Worm (Caenorhabditis elegans): ENCODE results near the gene srg-65.
A peak's percentile ranks its signal among the peaks of the same experiment; 100 is the strongest.

Gene srg-65

DNA sequence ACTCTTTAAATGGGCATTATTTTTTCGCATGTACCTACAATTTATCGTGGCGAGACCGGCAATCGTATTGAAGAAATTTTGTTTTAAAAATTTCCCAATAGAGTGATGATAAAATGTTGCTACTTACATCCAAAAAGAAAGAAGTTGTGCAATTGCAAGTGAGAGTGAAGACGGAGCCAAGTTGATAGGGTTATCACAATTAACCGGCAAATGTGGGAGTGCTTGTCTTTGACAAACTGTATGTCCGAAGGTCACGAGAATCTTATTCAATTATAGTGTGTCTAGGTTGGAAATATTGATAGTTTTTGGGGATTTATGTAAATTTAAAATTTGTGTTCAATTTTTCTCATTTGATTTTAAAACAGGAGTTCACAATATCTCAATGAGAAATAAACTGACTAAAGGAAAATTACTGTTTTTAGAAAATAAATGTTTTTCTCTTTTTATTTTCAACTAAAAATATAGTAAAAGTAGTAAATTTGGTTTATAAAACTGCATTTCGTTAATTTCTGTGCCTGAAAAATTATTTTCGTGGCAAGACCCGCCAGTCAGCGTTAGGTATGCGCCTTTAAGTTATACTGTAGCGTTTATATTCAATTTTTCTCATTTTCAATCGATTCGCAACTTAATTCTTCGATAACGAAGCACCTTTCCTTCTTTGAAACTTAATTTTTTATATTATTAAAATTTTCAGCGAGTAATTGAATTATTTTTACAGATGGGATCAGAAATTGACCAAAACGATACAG, 29.0 kb upstream of the srg-65 start, which contains the start of the genes hpo-15 and mms-19:
hpo-15 (minus strand) TSS at position 201 of the 749 bp plus-strand sequence.
mms-19 (plus strand) TSS at position 719 of the 749 bp plus-strand sequence.
- TF ChIP-seq fos-1 (tag; optimal IDR thresholded peaks at IDR 0.05) (peak; percentile 19), ceh-82 (tag; optimal IDR thresholded peaks at IDR 0.05) (no peak)

DNA sequence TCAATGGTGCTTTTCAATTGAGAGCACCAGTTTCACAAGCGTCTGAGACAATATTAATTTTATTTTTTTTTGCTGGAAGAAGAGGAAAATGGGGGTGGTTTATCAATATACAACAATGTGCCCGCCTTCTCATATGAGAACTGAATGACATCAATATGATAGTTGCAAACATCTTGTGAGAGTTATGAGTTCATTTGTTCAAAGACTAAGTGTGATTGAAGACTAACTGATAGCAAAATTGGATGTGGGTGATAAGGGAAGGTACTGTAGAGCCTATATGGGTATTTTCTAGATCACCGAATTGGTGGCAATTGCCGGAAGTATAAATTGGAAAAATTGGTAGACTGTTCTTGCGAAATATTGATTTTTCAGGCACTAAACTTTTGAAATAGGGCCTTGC, 27.8 kb upstream of the srg-65 start:
- TF ChIP-seq crh-2 (tag; optimal IDR thresholded peaks at IDR 0.05) (peak; percentile 3), lin-13 (GFP tag; optimal IDR thresholded peaks at IDR 0.05) (no peak), sma-9 (GFP tag; optimal IDR thresholded peaks at IDR 0.05) (peak; percentile 67), sma-9 (tag; optimal IDR thresholded peaks at IDR 0.05) (no peak), mab-5 (tag; optimal IDR thresholded peaks at IDR 0.05) (no peak), fos-1 (tag; optimal IDR thresholded peaks at IDR 0.05) (peak; percentile 67)

DNA sequence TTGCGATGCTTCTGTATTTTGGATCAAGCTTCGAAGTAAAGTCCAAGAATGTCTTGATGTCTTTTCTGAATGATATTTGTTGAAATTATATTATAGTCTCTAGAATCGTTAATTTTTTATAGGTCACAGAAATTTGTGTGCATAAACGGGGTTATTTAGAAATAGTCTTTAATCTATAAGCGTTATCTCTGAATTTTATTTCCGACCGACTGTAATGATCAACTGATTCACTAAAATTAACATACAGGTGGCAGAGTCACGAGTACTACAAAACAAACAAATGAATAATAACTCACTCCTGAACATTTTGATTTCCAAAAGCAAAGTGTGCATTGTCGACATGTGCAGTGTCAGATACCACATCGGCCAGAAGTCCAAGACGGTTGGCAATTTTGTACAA, 27.0 kb upstream of the srg-65 start:
- TF ChIP-seq nhr-12 (tag; optimal IDR thresholded peaks at IDR 0.05) = no peak
- no peak for TF ChIP-seq gmeb-1 (tag; optimal IDR thresholded peaks at IDR 0.05)
- TF ChIP-seq ztf-11 (tag; optimal IDR thresholded peaks at IDR 0.05) = no peak
- TF ChIP-seq C34F6.9 (tag; optimal IDR thresholded peaks at IDR 0.05) = no peak
- TF ChIP-seq skn-1 (tag; optimal IDR thresholded peaks at IDR 0.05) = no peak
- peak; percentile 10 for TF ChIP-seq fos-1 (tag; optimal IDR thresholded peaks at IDR 0.05)
- TF ChIP-seq nhr-77 (tag; optimal IDR thresholded peaks at IDR 0.05) = no peak
- TF ChIP-seq mdl-1 (tag; optimal IDR thresholded peaks at IDR 0.05) = no peak
- no peak for TF ChIP-seq blmp-1 (tag; optimal IDR thresholded peaks at IDR 0.05; ENCODE audit: insufficient read depth)
- TF ChIP-seq unc-55 (GFP tag; optimal IDR thresholded peaks at IDR 0.05) = no peak
- peak; percentile 8 for TF ChIP-seq crh-2 (tag; optimal IDR thresholded peaks at IDR 0.05)

DNA sequence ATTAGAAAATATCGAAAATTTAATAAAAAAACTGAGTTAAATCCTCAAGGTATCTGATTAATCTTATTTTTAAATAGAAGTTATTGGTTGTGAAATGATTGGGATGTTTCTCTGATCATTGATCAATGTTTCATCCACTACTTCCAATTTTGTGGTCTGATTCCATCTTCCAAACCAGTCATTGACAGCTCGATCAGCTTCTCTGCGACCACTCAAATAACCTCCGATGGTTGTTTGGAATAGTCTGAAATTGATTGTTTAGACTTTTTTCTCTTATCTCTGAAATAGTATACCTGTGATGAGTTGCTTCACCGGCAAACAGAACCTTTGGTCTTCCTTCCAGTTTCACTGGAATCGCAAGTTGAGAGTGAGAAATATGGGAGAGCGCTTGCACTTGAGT, 25.2 kb upstream of the srg-65 start:
- peak; percentile 16 for TF ChIP-seq fos-1 (tag; optimal IDR thresholded peaks at IDR 0.05)
- no peak for TF ChIP-seq blmp-1 (tag; optimal IDR thresholded peaks at IDR 0.05; ENCODE audit: insufficient read depth)

DNA sequence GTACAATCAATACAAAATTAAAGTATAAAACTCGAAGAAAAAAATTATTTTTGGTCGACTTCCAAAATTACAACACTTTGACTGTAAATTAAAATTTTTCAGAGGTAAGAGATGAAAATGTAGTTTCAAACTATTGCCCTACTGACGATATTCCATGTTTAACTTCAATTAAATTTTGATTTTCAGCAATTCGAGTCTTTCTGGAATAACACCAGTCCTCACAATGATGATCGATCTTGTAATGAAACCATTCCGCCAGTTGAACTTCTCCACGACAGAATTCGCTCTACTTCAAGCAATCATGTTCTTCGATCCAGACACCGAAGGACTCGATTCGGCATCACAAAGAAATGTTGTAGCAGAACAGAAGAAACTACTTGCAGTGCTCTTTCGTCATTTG, 24.4 kb upstream of the srg-65 start:
- TF ChIP-seq ZK546.5 (tag; optimal IDR thresholded peaks at IDR 0.05) (no peak), nhr-11 (tag; optimal IDR thresholded peaks at IDR 0.05) (no peak), unc-55 (GFP tag; optimal IDR thresholded peaks at IDR 0.05) (no peak), sma-3 (GFP tag; optimal IDR thresholded peaks at IDR 0.05) (no peak), mbf-1 (tag; optimal IDR thresholded peaks at IDR 0.05) (no peak), mab-5 (tag; optimal IDR thresholded peaks at IDR 0.05) (no peak), C34F6.9 (tag; optimal IDR thresholded peaks at IDR 0.05) (no peak), alr-1 (tag; optimal IDR thresholded peaks at IDR 0.05) (no peak), nhr-10 (tag; optimal IDR thresholded peaks at IDR 0.05) (no peak), lin-13 (GFP tag; optimal IDR thresholded peaks at IDR 0.05) (no peak), nhr-77 (tag; optimal IDR thresholded peaks at IDR 0.05) (no peak), nhr-12 (tag; optimal IDR thresholded peaks at IDR 0.05) (no peak), blmp-1 (tag; optimal IDR thresholded peaks at IDR 0.05; ENCODE audit: insufficient read depth) (no peak), unc-39 (tag; optimal IDR thresholded peaks at IDR 0.05) (no peak), unc-62 (GFP tag; optimal IDR thresholded peaks at IDR 0.05) (no peak), dmd-4 (tag; optimal IDR thresholded peaks at IDR 0.05) (no peak), aly-2 (tag; optimal IDR thresholded peaks at IDR 0.05) (no peak), egl-27 (tag; optimal IDR thresholded peaks at IDR 0.05) (no peak)

DNA sequence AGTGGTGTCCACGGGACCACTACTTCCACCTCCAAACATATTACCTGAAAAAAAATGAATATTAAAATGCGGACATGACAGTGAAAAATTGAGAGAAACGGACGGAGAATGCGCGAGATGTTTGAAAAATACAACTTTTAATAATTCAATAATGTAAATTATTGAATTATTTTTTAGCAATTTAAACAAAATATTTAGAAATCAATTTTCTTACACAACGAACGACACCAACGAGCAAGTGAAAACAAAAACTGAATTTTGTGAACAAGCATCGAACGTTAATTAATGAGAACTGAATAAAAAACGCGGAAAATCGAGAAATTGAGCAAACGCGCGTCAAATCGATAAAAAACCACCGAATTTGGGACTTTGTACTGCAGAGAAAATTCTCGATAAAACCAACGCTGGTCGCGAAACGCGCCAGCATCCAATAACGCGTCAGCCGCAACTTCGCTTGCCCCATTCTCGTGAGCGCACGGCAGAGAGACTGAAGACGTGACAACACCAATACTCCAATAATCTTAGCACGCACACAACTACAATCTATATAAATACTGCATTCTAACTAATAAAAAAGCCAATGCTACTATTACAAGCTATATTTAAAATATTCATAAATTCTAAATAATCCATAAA, 20.2 kb upstream of the srg-65 start, which contains the start of the genes dnj-19 and nhr-47:
dnj-19 (minus strand) TSS at position 51 of the 636 bp plus-strand sequence.
nhr-47 (plus strand) TSS at position 447 of the 636 bp plus-strand sequence.
- no peak for TF ChIP-seq elt-1 (tag; optimal IDR thresholded peaks at IDR 0.05)
- peak; percentile 96 for TF ChIP-seq C34F6.9 (tag; optimal IDR thresholded peaks at IDR 0.05)
- TF ChIP-seq unc-39 (tag; optimal IDR thresholded peaks at IDR 0.05) = no peak
- no peak for TF ChIP-seq peb-1 (tag; optimal IDR thresholded peaks at IDR 0.05)
- TF ChIP-seq nhr-6 (tag; optimal IDR thresholded peaks at IDR 0.05) = peak; percentile 56
- peak; percentile 73 for TF ChIP-seq egl-27 (tag; optimal IDR thresholded peaks at IDR 0.05)
- peak in 1 of 2 experiments; percentile 68 for TF ChIP-seq mdl-1 (tag; optimal IDR thresholded peaks at IDR 0.05)
- TF ChIP-seq zag-1 (tag; optimal IDR thresholded peaks at IDR 0.05) = peak; percentile 43
- TF ChIP-seq nhr-77 (tag; optimal IDR thresholded peaks at IDR 0.05) = no peak
- TF ChIP-seq alr-1 (tag; optimal IDR thresholded peaks at IDR 0.05) = no peak
- no peak for TF ChIP-seq nhr-23 (tag; optimal IDR thresholded peaks at IDR 0.05)
- peak; percentile 88 for TF ChIP-seq F13H6.1 (tag; optimal IDR thresholded peaks at IDR 0.05)
- TF ChIP-seq ztf-11 (tag; optimal IDR thresholded peaks at IDR 0.05) = no peak
- peak; percentile 7 for TF ChIP-seq ama-1 (optimal IDR thresholded peaks at IDR 0.05)
- peak; percentile 36 for TF ChIP-seq R02D3.7 (tag; optimal IDR thresholded peaks at IDR 0.05)
- peak; percentile 87 for TF ChIP-seq nhr-129 (tag; optimal IDR thresholded peaks at IDR 0.05)
- TF ChIP-seq elt-3 (tag; optimal IDR thresholded peaks at IDR 0.05) = no peak
- TF ChIP-seq crh-2 (tag; optimal IDR thresholded peaks at IDR 0.05) = peak; percentile 93
- no peak for TF ChIP-seq mbf-1 (tag; optimal IDR thresholded peaks at IDR 0.05)
- TF ChIP-seq lsy-2 (tag; optimal IDR thresholded peaks at IDR 0.05) = peak; percentile 89 to 93
- peak; percentile 84 for TF ChIP-seq sem-4 (tag; optimal IDR thresholded peaks at IDR 0.05)
- TF ChIP-seq ceh-16 (tag; optimal IDR thresholded peaks at IDR 0.05) = peak; percentile 61
- TF ChIP-seq skn-1 (tag; optimal IDR thresholded peaks at IDR 0.05) = no peak
- peak; percentile 95 for TF ChIP-seq unc-55 (GFP tag; optimal IDR thresholded peaks at IDR 0.05)
